Fruit fly (Drosophila melanogaster): Measurements from ENCODE around the gene slow.

slow gene

dm6 chr3L:4384326-4384662, at the start of gene slow:
slow (plus strand) TSS chr3L:4384442.
- TF ChIP-seq noc (tag; optimal IDR thresholded peaks at IDR 0.05), result no peak

dm6 chr3L:4336588-4336987, 47.7 kb upstream of the slow start:
- no peak for TF ChIP-seq noc (tag; optimal IDR thresholded peaks at IDR 0.05)

- no peak for TF ChIP-seq noc (tag; optimal IDR thresholded peaks at IDR 0.05)
Measured at dm6 chr3L:4339525-4339924, 44.7 kb upstream of the slow start.

DNA sequence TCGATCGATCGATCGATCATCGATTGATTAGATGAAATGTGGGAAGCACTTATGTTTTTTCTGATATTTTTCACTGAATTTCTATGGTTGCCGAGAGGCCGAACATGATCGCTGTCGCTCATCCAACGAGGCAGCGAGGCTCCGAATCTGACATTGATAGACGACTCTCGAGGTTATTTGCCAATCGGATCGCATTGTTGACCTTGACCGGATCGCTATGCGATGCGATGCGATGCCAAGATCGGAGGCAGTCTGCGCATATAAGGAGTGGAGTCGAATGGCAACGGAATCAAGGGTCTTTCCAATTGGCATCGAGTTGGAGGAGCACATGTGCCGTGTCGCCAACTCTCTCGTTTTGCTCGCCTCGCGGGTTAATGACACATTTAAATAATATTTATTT, 44.0 kb upstream of the slow start:
- no peak for TF ChIP-seq noc (tag; optimal IDR thresholded peaks at IDR 0.05)

DNA sequence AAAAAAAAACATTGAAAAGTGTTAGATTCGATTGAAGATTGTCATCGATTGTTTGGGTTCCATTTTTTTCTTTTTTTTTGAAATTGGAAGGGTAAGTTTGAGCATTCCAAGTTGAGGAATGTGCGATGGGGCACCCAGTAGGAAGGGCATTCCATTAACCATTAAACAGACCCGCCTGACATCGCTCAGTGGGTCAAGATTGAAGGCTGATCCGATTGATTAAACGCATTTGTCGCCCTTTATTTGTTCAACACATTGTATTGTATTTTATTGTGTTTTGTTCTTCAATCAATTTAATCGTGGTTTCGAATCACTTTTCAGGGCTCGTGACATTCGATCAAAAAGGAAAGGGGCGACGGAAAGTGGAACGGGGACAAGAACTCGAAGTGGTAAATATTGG, 43.2 kb upstream of the slow start:
- no peak for TF ChIP-seq noc (tag; optimal IDR thresholded peaks at IDR 0.05)

dm6 chr3L:4346379-4346778, 37.9 kb upstream of the slow start:
- TF ChIP-seq noc (tag; optimal IDR thresholded peaks at IDR 0.05), result no peak

DNA sequence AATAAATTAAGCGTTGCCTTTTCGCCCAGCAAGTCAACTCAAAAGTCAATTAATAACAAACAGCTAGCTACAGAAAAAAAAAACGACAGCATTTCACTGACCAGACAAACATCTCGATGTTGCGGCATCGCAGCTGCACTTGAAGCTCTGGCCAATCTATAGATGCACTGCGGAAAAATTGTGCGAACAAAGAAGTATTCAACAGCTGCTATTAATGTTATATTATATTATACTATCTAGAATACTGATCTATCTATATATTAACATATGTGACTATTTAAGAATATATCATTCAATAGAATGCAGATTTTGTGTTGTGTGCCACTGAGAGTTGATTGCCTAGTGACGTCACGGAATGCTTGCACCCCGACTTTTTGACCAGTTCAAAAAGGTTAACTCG, 36.2 kb upstream of the slow start:
- no peak for TF ChIP-seq noc (tag; optimal IDR thresholded peaks at IDR 0.05)

dm6 chr3L:4348839-4349238, 35.4 kb upstream of the slow start:
- TF ChIP-seq noc (tag; optimal IDR thresholded peaks at IDR 0.05), result no peak

DNA sequence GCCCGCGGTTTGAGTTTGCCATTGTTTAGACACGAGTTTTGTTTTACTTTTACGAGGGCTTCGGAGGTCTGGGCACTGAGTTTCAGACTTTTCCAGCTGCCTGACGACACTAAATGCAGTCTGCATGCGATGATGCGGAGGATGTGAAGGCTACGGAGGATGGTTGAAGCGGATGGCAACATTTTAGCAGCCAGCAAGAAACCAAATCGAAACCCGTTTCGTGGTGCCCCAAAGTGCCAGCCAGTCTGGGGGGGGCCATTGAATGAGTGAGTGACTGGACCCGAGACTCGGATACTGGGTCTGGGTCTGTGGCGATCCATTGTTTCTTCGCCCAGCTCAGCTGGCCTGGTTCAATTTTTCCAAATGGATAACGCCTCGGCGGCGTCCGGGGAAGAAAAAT, 34.9 kb upstream of the slow start:
- no peak for TF ChIP-seq noc (tag; optimal IDR thresholded peaks at IDR 0.05)

DNA sequence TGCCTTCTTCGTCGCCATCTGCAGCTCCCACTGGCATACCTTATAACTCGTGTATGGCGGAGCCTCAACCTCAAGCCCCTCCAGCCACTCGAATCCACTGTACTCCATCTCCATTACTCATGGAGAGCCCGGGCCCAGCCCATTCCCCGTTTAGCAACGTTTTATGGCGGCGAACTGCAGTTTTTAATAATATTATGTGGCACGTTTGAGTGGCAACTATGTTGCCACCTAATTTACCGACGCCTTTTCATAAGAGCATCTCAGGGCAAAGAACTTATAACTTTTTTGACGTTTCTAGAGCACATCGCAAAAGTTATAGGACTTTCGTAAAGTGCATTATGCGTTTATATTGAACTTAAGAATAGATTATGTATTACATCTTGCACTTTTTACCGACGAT, 32.2 kb upstream of the slow start:
- TF ChIP-seq noc (tag; optimal IDR thresholded peaks at IDR 0.05), result no peak

- no peak for TF ChIP-seq noc (tag; optimal IDR thresholded peaks at IDR 0.05)
Measured at dm6 chr3L:4352649-4353048, 31.6 kb upstream of the slow start.

DNA sequence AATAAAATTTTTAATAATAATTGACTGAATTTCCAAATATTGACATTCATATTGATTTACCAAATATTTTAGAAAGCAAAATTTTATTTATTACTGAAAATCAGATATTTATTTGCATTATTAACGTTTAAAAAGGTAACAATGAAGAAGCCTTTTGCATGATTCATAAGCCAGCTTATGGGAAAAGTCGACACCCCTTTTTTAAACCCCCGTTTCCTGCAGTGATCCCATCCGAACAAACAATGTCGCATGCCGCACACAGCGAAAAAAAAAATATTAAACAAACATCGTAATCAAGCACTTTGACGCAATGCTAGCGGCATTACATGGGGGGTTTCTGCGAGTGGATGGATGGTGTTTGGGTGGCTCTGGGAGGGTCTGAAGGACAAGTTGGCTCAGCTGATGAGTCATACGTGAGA, 30.6 kb upstream of the slow start:
- TF ChIP-seq noc (tag; optimal IDR thresholded peaks at IDR 0.05), result no peak

dm6 chr3L:4354898-4355627, 29.2 kb upstream of the slow start:
- TF ChIP-seq noc (tag; optimal IDR thresholded peaks at IDR 0.05), result peak; percentile 64

DNA sequence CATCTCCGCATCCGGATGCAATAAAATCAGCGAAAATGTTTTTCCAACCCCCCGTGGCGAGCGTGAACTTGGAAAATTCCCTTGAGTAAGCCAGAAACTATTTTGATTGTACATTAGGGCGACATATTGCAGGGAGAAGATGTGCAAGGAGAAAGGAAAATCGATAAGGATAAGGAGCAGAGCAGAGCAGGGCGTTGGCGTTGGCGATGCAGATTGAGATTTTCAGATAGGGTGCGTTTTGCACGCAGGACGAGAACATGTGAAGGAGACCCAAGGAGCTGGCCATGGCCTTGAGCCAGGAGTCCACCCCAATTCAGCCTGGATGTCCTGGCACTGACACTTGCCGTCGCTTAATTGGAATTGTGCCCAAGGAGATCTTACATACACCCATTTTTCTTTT, 27.3 kb upstream of the slow start:
- TF ChIP-seq noc (tag; optimal IDR thresholded peaks at IDR 0.05), result no peak

DNA sequence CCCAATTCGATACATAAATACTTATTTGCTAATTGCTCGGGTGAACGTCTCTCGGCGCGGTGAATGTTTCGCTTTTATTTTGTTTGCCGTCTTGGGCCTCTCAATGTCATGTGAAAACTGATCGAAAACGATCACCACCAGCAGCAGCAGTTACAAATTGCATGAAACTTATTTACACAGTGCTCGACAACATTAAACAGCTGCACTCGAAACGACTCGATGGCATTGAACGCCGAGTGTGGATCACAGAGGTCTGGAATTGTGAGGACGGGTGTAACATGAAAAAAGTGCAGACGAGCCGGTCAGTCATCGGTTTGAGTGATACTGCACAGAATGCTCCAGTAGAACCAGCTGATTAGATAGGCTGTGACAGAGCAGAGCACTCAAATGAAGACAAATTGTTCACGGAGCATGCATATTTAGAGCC, 26.5 kb upstream of the slow start:
- no peak for TF ChIP-seq noc (tag; optimal IDR thresholded peaks at IDR 0.05)

DNA sequence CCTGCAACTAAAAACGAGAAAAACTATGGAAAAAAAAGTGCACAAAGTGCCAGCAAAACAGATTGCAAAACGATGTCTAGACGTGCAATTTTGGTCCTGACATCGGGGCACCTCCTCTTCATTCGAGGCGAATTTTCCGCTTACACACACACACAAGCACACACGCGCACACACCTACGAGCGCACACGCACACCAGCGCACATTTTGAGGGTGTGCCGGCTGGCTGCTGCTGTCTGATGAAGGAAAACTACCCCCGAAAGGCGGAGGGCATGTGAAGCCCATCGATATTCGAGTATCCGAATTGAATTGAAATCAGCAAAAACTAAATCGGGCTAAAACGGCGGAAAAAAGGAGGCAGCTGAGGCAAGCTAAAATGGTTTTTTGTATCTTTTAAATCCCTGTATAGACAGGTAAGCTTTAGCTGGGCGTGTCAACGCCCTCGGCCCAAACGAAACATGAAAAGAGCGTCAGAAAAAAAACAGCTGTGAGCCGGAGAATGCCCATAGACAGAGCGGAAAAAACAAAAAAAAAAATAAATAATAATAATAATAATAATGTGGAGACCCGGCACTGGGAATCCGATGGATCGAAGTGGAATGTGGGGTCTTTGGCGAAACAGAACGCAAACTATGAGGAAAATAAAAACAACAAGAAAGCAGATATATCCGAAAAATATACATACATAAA, 24.4 kb upstream of the slow start:
- no peak for TF ChIP-seq noc (tag; optimal IDR thresholded peaks at IDR 0.05)

DNA sequence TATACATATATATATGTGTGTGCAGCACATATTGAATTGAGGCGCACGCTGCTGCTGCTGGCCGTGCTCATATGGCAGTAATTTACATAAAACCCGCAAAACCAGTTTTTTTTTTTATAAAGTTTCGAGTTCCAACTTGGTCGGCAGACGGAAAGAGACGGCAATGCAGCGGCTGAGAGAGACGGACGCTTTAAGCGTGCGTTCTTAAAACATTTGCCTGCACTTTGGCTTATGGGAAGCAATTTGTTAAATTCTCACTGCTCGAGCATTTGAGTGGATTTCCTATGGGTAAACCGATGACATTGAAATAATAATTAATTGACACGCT, 23.9 kb upstream of the slow start:
- no peak for TF ChIP-seq noc (tag; optimal IDR thresholded peaks at IDR 0.05)

- TF ChIP-seq noc (tag; optimal IDR thresholded peaks at IDR 0.05), result no peak
Measured at dm6 chr3L:4362937-4363336, 21.3 kb upstream of the slow start.

Measured in whole organism, larva.